Fruit fly (Drosophila melanogaster): Measurements from ENCODE around the gene cmb.

The cmb gene

DNA sequence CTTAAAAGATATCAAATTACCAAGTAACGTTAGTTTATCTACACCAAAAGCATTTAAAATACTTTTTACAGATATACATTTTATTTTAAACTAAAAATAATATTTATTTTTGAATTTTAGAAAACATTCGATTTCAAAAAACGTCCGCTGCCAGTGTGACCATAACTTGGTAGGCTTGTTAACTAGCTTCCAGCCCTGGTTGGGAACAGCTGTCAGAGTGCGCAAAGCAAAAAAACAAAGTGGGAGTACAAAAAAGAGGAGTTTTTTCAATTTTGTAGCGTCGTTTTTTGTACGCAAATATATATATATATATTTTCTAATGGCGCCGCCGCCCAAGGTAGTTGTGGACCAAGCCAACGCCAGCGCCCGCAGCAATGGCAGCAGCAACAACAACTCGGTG lies at the start of gene cmb:
Gene cmb, plus strand, starts transcription at position 195 of the 400 bp plus-strand sequence.
- TF ChIP-seq brk (GFP tag; optimal IDR thresholded peaks at IDR 0.05) (no peak), Abd-B (GFP tag; optimal IDR thresholded peaks at IDR 0.05) (no peak), Hr83 (GFP tag; optimal IDR thresholded peaks at IDR 0.05; ENCODE audit: poor library complexity, severe bottlenecking) (no peak), Sp1 (GFP tag; optimal IDR thresholded peaks at IDR 0.05) (peak; percentile 68), psq (GFP tag; optimal IDR thresholded peaks at IDR 0.05) (no peak), HLH106 (tag; optimal IDR thresholded peaks at IDR 0.05) (peak; percentile 34), jim (GFP tag; optimal IDR thresholded peaks at IDR 0.05) (peak; percentile 84), h (GFP tag; optimal IDR thresholded peaks at IDR 0.05) (no peak), ey (GFP tag; optimal IDR thresholded peaks at IDR 0.05) (no peak), sage (GFP tag; optimal IDR thresholded peaks at IDR 0.05) (peak; percentile 34), Rel (GFP tag; optimal IDR thresholded peaks at IDR 0.05) (no peak), Rel (tag; optimal IDR thresholded peaks at IDR 0.05) (peak; percentile 33), Myc (optimal IDR thresholded peaks at IDR 0.05) (no peak), Hr78 (GFP tag; optimal IDR thresholded peaks at IDR 0.05) (no peak), rgr (GFP tag; optimal IDR thresholded peaks at IDR 0.05) (peak; percentile 2)

DNA sequence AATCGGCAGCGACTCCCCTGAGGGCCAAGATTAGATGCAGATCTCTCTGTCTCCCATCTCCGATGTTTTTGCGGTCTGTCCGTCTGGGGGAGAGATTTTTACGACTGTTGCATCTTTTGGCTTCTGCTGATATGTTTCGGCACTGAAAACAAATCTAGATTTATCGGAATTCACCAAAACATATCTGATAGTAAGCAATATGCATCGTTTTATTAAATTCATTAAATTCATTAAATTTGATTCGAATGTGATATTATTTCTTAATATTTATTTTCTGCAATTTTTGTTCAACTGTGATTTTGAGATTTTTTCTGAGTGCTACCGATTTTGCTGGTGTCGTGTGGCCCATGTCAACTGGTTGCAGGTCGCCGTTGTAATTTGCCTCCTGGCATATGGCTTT lies 48.9 kb upstream of the cmb start:
- TF ChIP-seq CG32264 (GFP tag; optimal IDR thresholded peaks at IDR 0.05), result no peak
- TF ChIP-seq foxo (GFP tag; optimal IDR thresholded peaks at IDR 0.05), result peak in 1 of 2 experiments; percentile 20
- no peak for TF ChIP-seq jim (GFP tag; optimal IDR thresholded peaks at IDR 0.05)
- no peak for TF ChIP-seq N (GFP tag; optimal IDR thresholded peaks at IDR 0.05)
- TF ChIP-seq OdsH (GFP tag; optimal IDR thresholded peaks at IDR 0.05), result peak; percentile 22
- TF ChIP-seq HLH106 (tag; optimal IDR thresholded peaks at IDR 0.05), result peak; percentile 23
- TF ChIP-seq lola (GFP tag; optimal IDR thresholded peaks at IDR 0.05), result no peak
- no peak for TF ChIP-seq Vsx2 (GFP tag; optimal IDR thresholded peaks at IDR 0.05; ENCODE audit: partially characterized antibody)
- TF ChIP-seq brk (GFP tag; optimal IDR thresholded peaks at IDR 0.05), result no peak

DNA sequence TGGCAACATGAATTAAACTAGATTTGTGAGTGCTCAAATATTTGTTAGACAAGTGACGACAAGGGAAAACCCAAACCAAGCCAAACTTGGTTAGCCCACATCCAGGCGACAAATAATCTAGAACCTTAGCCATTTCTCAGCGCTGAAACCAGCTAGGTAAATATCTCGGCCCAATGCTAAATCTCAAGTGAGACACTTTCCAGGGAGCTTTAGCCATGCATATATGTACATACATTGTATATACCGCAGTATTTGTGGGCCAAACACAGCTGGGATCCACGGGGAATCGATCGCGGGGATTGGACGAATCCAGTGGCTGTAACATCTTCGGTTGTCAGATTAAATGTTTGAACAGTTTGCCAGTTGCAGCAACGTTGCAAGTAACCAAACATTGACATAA lies 44.7 kb upstream of the cmb start:
- TF ChIP-seq fru (GFP tag; optimal IDR thresholded peaks at IDR 0.05) (no peak), woc (GFP tag; optimal IDR thresholded peaks at IDR 0.05) (no peak), h (GFP tag; optimal IDR thresholded peaks at IDR 0.05) (no peak), Jra (GFP tag; optimal IDR thresholded peaks at IDR 0.05) (no peak), brk (GFP tag; optimal IDR thresholded peaks at IDR 0.05) (no peak), HLH106 (tag; optimal IDR thresholded peaks at IDR 0.05) (no peak), Myc (optimal IDR thresholded peaks at IDR 0.05) (no peak), CG9705 (GFP tag; optimal IDR thresholded peaks at IDR 0.05) (no peak), tai (GFP tag; optimal IDR thresholded peaks at IDR 0.05) (no peak)

DNA sequence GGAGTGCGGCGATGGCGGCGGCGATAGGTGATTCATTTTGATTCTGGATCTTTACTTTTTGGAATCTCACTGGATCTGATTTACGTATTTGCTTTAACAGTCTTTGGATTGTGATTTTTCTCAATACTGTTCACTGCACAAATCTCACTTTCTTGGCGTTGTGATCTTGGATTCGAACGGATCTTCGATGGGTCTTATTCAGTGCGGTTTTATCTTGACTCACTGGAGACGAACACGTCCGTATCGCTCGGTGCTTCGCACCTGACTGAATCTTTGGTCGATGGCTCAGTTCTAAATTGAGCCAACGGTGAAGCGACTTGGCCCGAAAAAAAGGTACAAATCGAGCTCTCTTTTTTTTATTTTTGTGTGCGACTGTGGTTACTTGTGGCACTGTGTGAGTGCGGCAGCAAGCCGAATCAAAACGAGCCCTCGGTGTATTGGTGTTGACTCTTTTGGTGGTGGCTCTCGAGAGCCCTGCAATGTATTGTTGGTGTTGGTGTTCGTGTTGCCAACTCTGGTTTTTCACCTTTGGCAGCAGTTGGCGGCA lies 41.4 kb upstream of the cmb start, which contains the start of gene sens:
Gene sens, minus strand, starts transcription at position 254 of the 547 bp plus-strand sequence.
- no peak for TF ChIP-seq lola (GFP tag; optimal IDR thresholded peaks at IDR 0.05)
- no peak for TF ChIP-seq N (GFP tag; optimal IDR thresholded peaks at IDR 0.05)
- TF ChIP-seq Sp1 (GFP tag; optimal IDR thresholded peaks at IDR 0.05), result peak; percentile 32
- peak; percentile 38 for TF ChIP-seq Jra (GFP tag; optimal IDR thresholded peaks at IDR 0.05)
- TF ChIP-seq jim (GFP tag; optimal IDR thresholded peaks at IDR 0.05), result peak; percentile 35

DNA sequence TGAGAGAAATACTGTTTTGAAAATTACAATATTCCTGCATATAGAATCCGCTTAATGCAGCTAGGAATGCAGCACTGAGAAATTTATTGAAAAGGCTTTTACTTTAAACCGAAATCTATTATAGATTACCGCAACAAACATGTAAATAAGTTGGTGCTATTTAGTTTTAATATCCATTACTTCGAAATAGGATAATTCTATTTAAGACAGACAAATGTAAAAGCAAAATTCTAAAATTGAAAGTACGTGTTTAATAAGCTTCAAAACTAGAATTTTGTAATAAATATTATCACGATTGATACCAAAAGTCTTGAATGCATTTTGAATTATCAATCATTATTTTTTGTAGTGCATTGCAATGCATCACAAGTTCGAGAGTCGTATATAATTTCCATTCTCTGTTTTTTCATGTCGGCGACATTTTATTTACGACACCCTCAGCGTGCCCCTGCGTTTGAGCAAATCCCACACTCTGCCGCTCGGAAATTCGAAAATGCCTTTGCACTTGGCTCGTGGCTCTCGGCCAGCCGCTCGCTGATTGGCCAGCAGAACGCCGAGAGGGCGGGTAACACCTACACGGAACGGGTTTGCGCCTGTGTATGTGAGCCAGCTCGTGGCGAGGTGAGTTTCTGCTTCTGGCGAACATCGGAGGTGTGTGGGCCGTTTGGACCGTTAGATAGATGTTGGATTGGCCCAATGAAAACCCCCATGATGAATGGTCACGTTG lies 39.1 kb upstream of the cmb start:
- no peak for TF ChIP-seq Hr78 (GFP tag; optimal IDR thresholded peaks at IDR 0.05)
- no peak for TF ChIP-seq Abd-B (GFP tag; optimal IDR thresholded peaks at IDR 0.05)
- TF ChIP-seq CG9705 (GFP tag; optimal IDR thresholded peaks at IDR 0.05), result no peak
- TF ChIP-seq dl (GFP tag; optimal IDR thresholded peaks at IDR 0.05; ENCODE audit: insufficient read depth in 1 of 2, partially characterized antibody in 2 of 2), result no peak
- TF ChIP-seq sv (GFP tag; optimal IDR thresholded peaks at IDR 0.05), result no peak
- no peak for TF ChIP-seq dsf (GFP tag; optimal IDR thresholded peaks at IDR 0.05; ENCODE audit: borderline replicate concordance)
- no peak for TF ChIP-seq Rel (GFP tag; optimal IDR thresholded peaks at IDR 0.05)
- no peak for TF ChIP-seq Rel (tag; optimal IDR thresholded peaks at IDR 0.05)
- no peak for TF ChIP-seq Jra (GFP tag; optimal IDR thresholded peaks at IDR 0.05)

Measured in whole organism, wandering third instar larva.